Fruit fly (Drosophila melanogaster) whole organism, prepupa: ENCODE data around the gene CG43702.

Source experiments
- CG6163 ChIP-seq: fragments of 200-800 bp; sonication (Bioruptor generic); IDR thresholded peaks from 3 replicates; pipeline ENCODE4 v1.3.6; 2022; ENCODE audit warnings: missing biosample characterization, missing genetic modification characterization
- CG6792 ChIP-seq: fragments of 200-800 bp; sonication (Bioruptor generic); optimal IDR thresholded peaks from 3 replicates; lab custom pipeline; 2016; ENCODE audit warnings: missing biosample characterization, missing genetic modification characterization
- CG8632 ChIP-seq: fragments of 200-800 bp; sonication (Bioruptor generic); optimal IDR thresholded peaks from 3 replicates; lab custom pipeline; 2016; ENCODE audit warnings: missing biosample characterization, missing genetic modification characterization
- Hr39 ChIP-seq: fragments of 200-800 bp; sonication (Bioruptor generic); optimal IDR thresholded peaks from 2 replicates; lab custom pipeline; 2016; ENCODE audit warnings: missing biosample characterization, missing genetic modification characterization
- Sox15 ChIP-seq: fragments of 200-800 bp; sonication (Bioruptor generic); optimal IDR thresholded peaks from 3 replicates; lab custom pipeline; 2016; ENCODE audit warnings: missing biosample characterization, missing genetic modification characterization
- achi ChIP-seq: fragments of 200-800 bp; sonication (Bioruptor generic); optimal IDR thresholded peaks from 3 replicates; lab custom pipeline; 2016; ENCODE audit warnings: missing biosample characterization, missing genetic modification characterization
- dac ChIP-seq: fragments of 200-800 bp; sonication (Bioruptor generic); optimal IDR thresholded peaks from 2 replicates; lab custom pipeline; 2017; ENCODE audit warnings: missing biosample characterization, mild to moderate bottlenecking, missing genetic modification characterization
- pdm3 ChIP-seq: fragments of 200-800 bp; sonication (Bioruptor generic); optimal IDR thresholded peaks from 3 replicates; lab custom pipeline; 2016; ENCODE audit warnings: missing biosample characterization, missing genetic modification characterization
- topi ChIP-seq: fragments of 200-800 bp; sonication (Bioruptor generic); optimal IDR thresholded peaks from 3 replicates; lab custom pipeline; 2016; ENCODE audit warnings: missing biosample characterization, missing genetic modification characterization
- vri ChIP-seq: fragments of 200-800 bp; sonication (Bioruptor generic); optimal IDR thresholded peaks from 3 replicates; lab custom pipeline; 2016; ENCODE audit warnings: missing biosample characterization, mild to moderate bottlenecking, missing genetic modification characterization

DNA sequence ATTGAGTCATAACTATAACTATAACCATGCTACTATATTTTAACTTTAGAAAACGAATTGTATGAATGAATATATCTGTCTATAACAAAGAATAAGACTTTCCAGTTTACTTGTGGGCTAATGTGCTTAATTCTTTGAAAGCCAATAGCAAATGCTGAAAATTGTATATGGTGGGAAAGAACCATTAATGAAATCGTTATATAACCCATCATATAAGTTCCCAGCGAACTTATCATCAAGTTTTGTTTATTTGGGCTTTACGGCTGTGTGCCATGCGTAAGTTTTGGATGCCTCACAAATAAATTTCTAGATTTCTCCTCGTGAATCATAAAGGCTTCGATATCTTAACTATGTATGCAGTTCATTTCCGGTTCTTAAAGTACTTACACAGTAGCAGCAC lies 14.7 kb upstream of the CG43702 start:
- TF ChIP-seq Sox15: no peak
- no peak for TF ChIP-seq pdm3 (GFP tag; lab: Kevin White, UChicago)
- TF ChIP-seq topi: no peak
- no peak for TF ChIP-seq Hr39 (GFP tag; lab: Kevin White, UChicago)
- no peak for TF ChIP-seq vri (GFP tag; lab: Kevin White, UChicago)
- TF ChIP-seq CG6792 (GFP tag; lab: Kevin White, UChicago): no peak
- TF ChIP-seq achi (GFP tag; lab: Kevin White, UChicago): no peak
- TF ChIP-seq CG6163 (GFP tag; lab: Robert Waterston, UW): no peak
- no peak for TF ChIP-seq CG8632
- no peak for TF ChIP-seq dac (GFP tag; lab: Kevin White, UChicago)
